Fruit fly (Drosophila melanogaster) whole organism, embryonic: ENCODE results near the gene CG10993.
A peak's percentile ranks its signal among the peaks of the same experiment; 100 is the strongest.

Source experiments
- ATbp ChIP-seq: fragments of 200-800 bp; sonication (Bioruptor generic); optimal IDR thresholded peaks from 2 replicates; lab custom pipeline; 2017; ENCODE audit warnings: missing biosample characterization, mild to moderate bottlenecking, missing genetic modification characterization, missing genetic modification reagents
- B-H2 ChIP-seq: fragments of 200-800 bp; sonication (Bioruptor generic); optimal IDR thresholded peaks from 2 replicates; lab custom pipeline; 2018; ENCODE audit warnings: missing biosample characterization, mild to moderate bottlenecking, missing genetic modification characterization
- CG10209 ChIP-seq: fragments of 200-800 bp; sonication (Bioruptor generic); optimal IDR thresholded peaks from 3 replicates; lab custom pipeline; 2017; ENCODE audit warnings: missing biosample characterization, mild to moderate bottlenecking, missing genetic modification characterization, missing genetic modification reagents
- CG11504 ChIP-seq: fragments of 200-800 bp; sonication (Bioruptor generic); optimal IDR thresholded peaks from 3 replicates; lab custom pipeline; 2019; ENCODE audit warnings: missing biosample characterization, mild to moderate bottlenecking, missing genetic modification characterization, moderate library complexity
- CG12071 ChIP-seq: fragments of 200-800 bp; sonication (Bioruptor generic); optimal IDR thresholded peaks from 3 replicates; lab custom pipeline; 2018; ENCODE audit warnings: missing biosample characterization, mild to moderate bottlenecking, missing genetic modification characterization
- CG1233 ChIP-seq: fragments of 200-800 bp; sonication (Bioruptor generic); optimal IDR thresholded peaks from 4 replicates; lab custom pipeline; 2018; ENCODE audit warnings: missing biosample characterization, mild to moderate bottlenecking, missing genetic modification characterization
- CG12659 ChIP-seq: fragments of 200-800 bp; sonication (Bioruptor generic); optimal IDR thresholded peaks from 3 replicates; lab custom pipeline; 2017; ENCODE audit warnings: mild to moderate bottlenecking, missing biosample characterization, missing genetic modification reagents, missing genetic modification characterization
- CG13624 ChIP-seq: fragments of 200-800 bp; sonication (Bioruptor generic); optimal IDR thresholded peaks from 2 replicates; lab custom pipeline; 2016; ENCODE audit warnings: missing biosample characterization, missing genetic modification characterization
- CG1647 ChIP-seq: fragments of 200-800 bp; sonication (Bioruptor generic); optimal IDR thresholded peaks from 3 replicates; lab custom pipeline; 2016; ENCODE audit warnings: missing biosample characterization, missing genetic modification characterization
- CG16863 ChIP-seq: fragments of 200-800 bp; sonication (Bioruptor generic); optimal IDR thresholded peaks from 3 replicates; lab custom pipeline; 2016; ENCODE audit warnings: missing biosample characterization, missing genetic modification characterization
- CG17186 ChIP-seq: fragments of 200-800 bp; sonication (Bioruptor generic); optimal IDR thresholded peaks from 3 replicates; lab custom pipeline; 2017; ENCODE audit warnings: missing biosample characterization, missing genetic modification reagents, missing genetic modification characterization
- CG17328 ChIP-seq: fragments of 200-800 bp; sonication (Bioruptor generic); IDR thresholded peaks from 2 replicates; pipeline ENCODE4 v1.3.6; 2022; ENCODE audit warnings: missing biosample characterization, missing genetic modification characterization
- CG2116 ChIP-seq: fragments of 200-800 bp; sonication (Bioruptor generic); optimal IDR thresholded peaks from 3 replicates; lab custom pipeline; 2018; ENCODE audit warnings: missing biosample characterization, mild to moderate bottlenecking, missing genetic modification characterization
- CG2712 ChIP-seq: fragments of 200-800 bp; optimal IDR thresholded peaks from 3 replicates; lab custom pipeline; 2019; ENCODE audit warnings: missing biosample characterization, mild to moderate bottlenecking, missing genetic modification characterization, moderate library complexity
- CG31365 ChIP-seq: fragments of 200-800 bp; sonication (Bioruptor generic); optimal IDR thresholded peaks from 2 replicates; lab custom pipeline; 2018; ENCODE audit warnings: missing biosample characterization, mild to moderate bottlenecking, missing genetic modification characterization
- CG42726 ChIP-seq: fragments of 200-800 bp; sonication (Bioruptor generic); IDR thresholded peaks from 2 replicates; pipeline ENCODE4 v1.3.6; 2022; ENCODE audit warnings: missing biosample characterization, missing genetic modification characterization; ENCODE audit not compliant: partially characterized antibody
- CG4854 ChIP-seq: fragments of 200-800 bp; sonication (Bioruptor generic); optimal IDR thresholded peaks from 2 replicates; lab custom pipeline; 2016; ENCODE audit warnings: missing biosample characterization, missing genetic modification characterization, inconsistent platforms
- CG6654 ChIP-seq: fragments of 200-800 bp; sonication (Bioruptor generic); optimal IDR thresholded peaks from 2 replicates; lab custom pipeline; 2017; ENCODE audit warnings: missing biosample characterization, mild to moderate bottlenecking, missing genetic modification characterization
- CG6813 ChIP-seq: fragments of 200-800 bp; sonication (Bioruptor generic); optimal IDR thresholded peaks from 2 replicates; lab custom pipeline; 2017; ENCODE audit warnings: missing biosample characterization, missing genetic modification characterization, mild to moderate bottlenecking, moderate library complexity, missing genetic modification reagents
- CG6854 ChIP-seq: fragments of 200-800 bp; sonication (Bioruptor generic); optimal IDR thresholded peaks from 3 replicates; lab custom pipeline; 2017; ENCODE audit warnings: missing biosample characterization, mild to moderate bottlenecking, missing genetic modification characterization
- CG7357 ChIP-seq: fragments of 200-800 bp; sonication (Bioruptor generic); IDR thresholded peaks from 3 replicates; pipeline ENCODE4 v1.3.6; 2022; ENCODE audit warnings: missing biosample characterization, missing genetic modification characterization
- CG7372 ChIP-seq: fragments of 200-800 bp; sonication (Bioruptor generic); IDR thresholded peaks from 2 replicates; pipeline ENCODE4 v1.3.6; 2022; ENCODE audit warnings: missing biosample characterization, missing genetic modification characterization
- CG7786 ChIP-seq: fragments of 200-800 bp; sonication (Bioruptor generic); optimal IDR thresholded peaks from 2 replicates; lab custom pipeline; 2016; ENCODE audit warnings: missing biosample characterization, missing genetic modification characterization
- CG9215 ChIP-seq: fragments of 200-800 bp; sonication (Bioruptor generic); IDR thresholded peaks from 2 replicates; pipeline ENCODE4 v1.3.6; 2022; ENCODE audit warnings: missing biosample characterization, missing genetic modification characterization
- CG9876 ChIP-seq: fragments of 200-800 bp; sonication (Bioruptor generic); optimal IDR thresholded peaks from 2 replicates; lab custom pipeline; 2016; ENCODE audit warnings: missing biosample characterization, missing genetic modification characterization
- CHES-1-like ChIP-seq: fragments of 200-800 bp; sonication (Bioruptor generic); optimal IDR thresholded peaks from 2 replicates; lab custom pipeline; 2016; ENCODE audit warnings: missing biosample characterization, missing genetic modification characterization
- Chrac-16 ChIP-seq: fragments of 200-800 bp; sonication (Bioruptor generic); optimal IDR thresholded peaks from 3 replicates; lab custom pipeline; 2016; ENCODE audit warnings: missing biosample characterization, missing genetic modification characterization
- CkIIα-i1 ChIP-seq: fragments of 200-800 bp; sonication (Bioruptor generic); IDR thresholded peaks from 2 replicates; pipeline ENCODE4 v1.3.6; 2022; ENCODE audit warnings: missing biosample characterization, missing genetic modification characterization
- Dp ChIP-seq: fragments of 200-800 bp; sonication (Bioruptor generic); optimal IDR thresholded peaks from 2 replicates; lab custom pipeline; 2018; ENCODE audit warnings: missing biosample characterization, mild to moderate bottlenecking, missing genetic modification characterization, moderate library complexity
- Dref ChIP-seq: fragments of 200-800 bp; sonication (Bioruptor generic); IDR thresholded peaks from 2 replicates; pipeline ENCODE4 v1.3.6; 2022; ENCODE audit warnings: missing biosample characterization, missing genetic modification characterization
- Neu2 ChIP-seq: fragments of 200-800 bp; sonication (Bioruptor generic); optimal IDR thresholded peaks from 3 replicates; lab custom pipeline; 2016; ENCODE audit warnings: missing biosample characterization, missing genetic modification characterization, borderline replicate concordance
- Ravus ChIP-seq: fragments of 200-800 bp; sonication (Bioruptor generic); IDR thresholded peaks from 2 replicates; pipeline ENCODE4 v1.3.6; 2022; ENCODE audit warnings: missing biosample characterization, missing genetic modification characterization
- Ssrp ChIP-seq: fragments of 200-800 bp; sonication (Bioruptor generic); optimal IDR thresholded peaks from 2 replicates; lab custom pipeline; 2018; ENCODE audit warnings: missing biosample characterization, mild to moderate bottlenecking, missing genetic modification characterization, moderate library complexity
- al ChIP-seq: fragments of 200-800 bp; sonication (Bioruptor generic); IDR thresholded peaks from 2 replicates; pipeline ENCODE4 v1.3.6; 2022; ENCODE audit warnings: missing biosample characterization, missing genetic modification characterization
- aop ChIP-seq: fragments of 200-800 bp; sonication (Bioruptor generic); IDR thresholded peaks from 2 replicates; pipeline ENCODE4 v1.3.6; 2022; ENCODE audit warnings: missing biosample characterization, missing genetic modification characterization
- dan ChIP-seq: fragments of 200-800 bp; sonication (Bioruptor generic); IDR thresholded peaks from 2 replicates; pipeline ENCODE4 v1.3.6; 2022; ENCODE audit warnings: missing biosample characterization, missing genetic modification characterization
- dpn ChIP-seq, 2 experiments: fragments of 200-800 bp; sonication (Bioruptor generic); optimal IDR thresholded peaks; 3 replicates each; lab custom pipeline; 2016; ENCODE audit warnings: missing biosample characterization in 2 of 2, missing genetic modification characterization in 2 of 2
- en ChIP-seq: fragments of 200-800 bp; sonication (Bioruptor generic); optimal IDR thresholded peaks from 2 replicates; lab custom pipeline; 2016; ENCODE audit warnings: missing biosample characterization, missing genetic modification characterization
- ind ChIP-seq: fragments of 200-800 bp; sonication (Bioruptor generic); optimal IDR thresholded peaks from 3 replicates; lab custom pipeline; 2016; ENCODE audit warnings: missing biosample characterization, missing genetic modification characterization
- klu ChIP-seq: fragments of 200-800 bp; sonication (Bioruptor generic); IDR thresholded peaks from 2 replicates; pipeline ENCODE4 v1.3.6; 2022; ENCODE audit warnings: missing biosample characterization, missing genetic modification characterization
- lbe ChIP-seq: fragments of 200-800 bp; sonication (Bioruptor generic); optimal IDR thresholded peaks from 2 replicates; lab custom pipeline; 2016; ENCODE audit warnings: missing biosample characterization, mild to moderate bottlenecking, missing genetic modification characterization
- pho ChIP-seq: fragments of 200-800 bp; sonication (Bioruptor generic); optimal IDR thresholded peaks from 2 replicates; lab custom pipeline; 2016; ENCODE audit warnings: missing biosample characterization, missing genetic modification characterization
- phol ChIP-seq: fragments of 200-800 bp; sonication (Bioruptor generic); optimal IDR thresholded peaks from 3 replicates; lab custom pipeline; 2018; ENCODE audit warnings: missing biosample characterization, mild to moderate bottlenecking, missing genetic modification characterization, moderate library complexity
- pzg ChIP-seq: fragments of 200-800 bp; sonication (Bioruptor generic); optimal IDR thresholded peaks from 3 replicates; lab custom pipeline; 2018; ENCODE audit warnings: missing biosample characterization, mild to moderate bottlenecking, missing genetic modification characterization, moderate library complexity
- salm ChIP-seq: fragments of 200-800 bp; sonication (Bioruptor generic); optimal IDR thresholded peaks from 2 replicates; lab custom pipeline; 2018; ENCODE audit warnings: missing biosample characterization, mild to moderate bottlenecking, missing genetic modification characterization
- sim ChIP-seq: fragments of 200-800 bp; sonication (Bioruptor generic); IDR thresholded peaks from 2 replicates; pipeline ENCODE4 v1.3.6; 2022; ENCODE audit warnings: missing biosample characterization, missing genetic modification characterization
- sna ChIP-seq: fragments of 200-800 bp; sonication (Bioruptor generic); IDR thresholded peaks from 2 replicates; pipeline ENCODE4 v1.3.6; 2022; ENCODE audit warnings: missing biosample characterization, missing genetic modification characterization; ENCODE audit not compliant: partially characterized antibody
- sug ChIP-seq: fragments of 200-800 bp; optimal IDR thresholded peaks from 2 replicates; lab custom pipeline; 2019; ENCODE audit warnings: missing biosample characterization, mild to moderate bottlenecking, missing genetic modification characterization, moderate library complexity
- tgo ChIP-seq: fragments of 200-800 bp; sonication (Bioruptor generic); IDR thresholded peaks from 3 replicates; pipeline ENCODE4 v1.3.6; 2022; ENCODE audit warnings: missing biosample characterization, missing genetic modification characterization
- tio ChIP-seq: fragments of 200-800 bp; sonication (Bioruptor generic); optimal IDR thresholded peaks from 2 replicates; lab custom pipeline; 2017; ENCODE audit warnings: missing biosample characterization, missing genetic modification characterization, inconsistent platforms
- unc-4 ChIP-seq: fragments of 200-800 bp; sonication (Bioruptor generic); IDR thresholded peaks from 2 replicates; pipeline ENCODE4 v1.3.6; 2022; ENCODE audit warnings: missing biosample characterization, missing genetic modification characterization; ENCODE audit not compliant: partially characterized antibody
- wdn ChIP-seq: fragments of 200-800 bp; sonication (Bioruptor generic); IDR thresholded peaks from 2 replicates; pipeline ENCODE4 v1.3.6; 2022; ENCODE audit warnings: missing biosample characterization, missing genetic modification characterization

The CG10993 gene

DNA sequence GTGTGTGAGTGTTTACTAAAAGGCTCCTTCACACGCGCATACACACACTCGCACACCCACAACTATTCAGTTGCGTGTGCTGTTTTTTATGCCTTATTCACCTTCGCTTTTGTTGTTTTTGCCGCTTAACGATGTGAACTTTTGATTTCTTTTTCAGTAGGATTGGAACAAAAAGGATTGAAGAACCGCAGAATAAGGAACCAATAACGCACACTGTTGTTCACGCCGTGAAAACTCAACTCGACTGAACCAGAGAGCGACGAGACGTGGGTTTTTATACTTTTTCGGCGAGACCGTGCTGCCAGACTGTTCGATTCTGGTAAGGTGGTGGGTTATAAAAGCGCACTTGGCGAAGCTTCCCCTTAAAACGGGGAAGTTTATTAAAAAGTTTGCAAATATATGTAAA is 35.8 kb downstream of the CG10993 start, which contains the start of gene Pdcd4 (continued):
- TF ChIP-seq sug (tag; lab: Kevin White, UChicago) (peak; percentile 25), ind (no peak), CG7372 (GFP tag; lab: Robert Waterston, UW) (no peak), CG6854 (GFP tag; lab: Kevin White, UChicago) (no peak), CHES-1-like (GFP tag; lab: Kevin White, UChicago) (peak; percentile 34), sim (GFP tag; lab: Robert Waterston, UW) (no peak), CG9215 (GFP tag; lab: Robert Waterston, UW) (no peak), unc-4 (GFP tag; lab: Robert Waterston, UW) (no peak), pho (no peak), CG11504 (tag; lab: Kevin White, UChicago) (peak; percentile 7), sna (GFP tag; lab: Robert Waterston, UW) (no peak), Chrac-16 (GFP tag; lab: Kevin White, UChicago) (no peak), CG12071 (no peak), CG17186 (GFP tag; lab: Kevin White, UChicago) (peak; percentile 21), al (no peak), tgo (GFP tag; lab: Robert Waterston, UW) (no peak), CG1647 (no peak), Ravus (GFP tag; lab: Robert Waterston, UW) (no peak), CG7786 (GFP tag; lab: Kevin White, UChicago) (no peak), CG6654 (GFP tag; lab: Kevin White, UChicago) (no peak), klu (GFP tag; lab: Robert Waterston, UW) (no peak), wdn (GFP tag; lab: Robert Waterston, UW) (no peak), phol (no peak), en (GFP tag; lab: Kevin White, UChicago) (no peak), CG6813 (no peak), CG4854 (peak; percentile 4), tio (GFP tag; lab: Kevin White, UChicago) (no peak), pzg (peak; percentile 41), salm (tag; lab: Kevin White, UChicago) (peak; percentile 8), CG1233 (GFP tag; lab: Kevin White, UChicago) (no peak), CG10209 (GFP tag; lab: Kevin White, UChicago) (peak; percentile 11), dan (GFP tag; lab: Robert Waterston, UW) (no peak), ATbp (GFP tag; lab: Kevin White, UChicago) (no peak), CkIIα-i1 (GFP tag; lab: Robert Waterston, UW) (no peak), CG31365 (tag; lab: Kevin White, UChicago) (no peak), CG16863 (GFP tag; lab: Kevin White, UChicago) (peak; percentile 6), Neu2 (no peak), CG2712 (tag; lab: Kevin White, UChicago) (peak; percentile 39), CG42726 (0 out of 2 replicates have a peak, but pooled peaks have one; percentile 49), Dp (GFP tag; lab: Kevin White, UChicago) (peak; percentile 31), dpn (GFP tag; optimal IDR thresholded peaks at IDR 0.05; lab: Kevin White, UChicago) (peak in 1 of 2 experiments; percentile 7), Ssrp (tag; lab: Kevin White, UChicago) (no peak), CG7357 (GFP tag; lab: Robert Waterston, UW) (no peak), B-H2 (GFP tag; lab: Kevin White, UChicago) (peak; percentile 11), aop (no peak), Dref (GFP tag; lab: Robert Waterston, UW) (no peak), CG2116 (GFP tag; lab: Kevin White, UChicago) (peak; percentile 36), CG17328 (GFP tag; lab: Robert Waterston, UW) (peak; percentile 22; the same call in 1 of the 2 replicates), CG9876 (GFP tag; lab: Kevin White, UChicago) (no peak), CG13624 (peak; percentile 6), CG12659 (GFP tag; lab: Kevin White, UChicago) (peak; percentile 44), lbe (no peak)
